Worm (Caenorhabditis elegans): ENCODE results near the gene uba-1.

uba-1 gene

ce11 chrIV:10009536-10009935 is 14.8 kb upstream of the uba-1 start, which contains the start of gene magu-4:
Gene magu-4 (plus strand): TSS chrIV:10009753.
- TF ChIP-seq zfp-3 (GFP tag; conservative IDR thresholded peaks at IDR 0.05) (no peak), cey-2 (tag; optimal IDR thresholded peaks at IDR 0.05; ENCODE audit: borderline replicate concordance, insufficient read depth) (no peak), daf-16 (GFP tag; optimal IDR thresholded peaks at IDR 0.05) (no peak), daf-16 (tag; optimal IDR thresholded peaks at IDR 0.05) (no peak), aha-1 (tag) (peak; percentile 60), nhr-237 (tag; optimal IDR thresholded peaks at IDR 0.05) (no peak), lir-3 (tag; optimal IDR thresholded peaks at IDR 0.05) (no peak)

ce11 chrIV:10007758-10008157 is 13.0 kb upstream of the uba-1 start:
- peak; percentile 30 for TF ChIP-seq mes-2 (tag; optimal IDR thresholded peaks at IDR 0.05; ENCODE audit: poor library complexity, severe bottlenecking)
- no peak for TF ChIP-seq T26A8.4 (GFP tag; IDR thresholded peaks at IDR 0.05)
- TF ChIP-seq ctbp-1 (GFP tag; IDR thresholded peaks at IDR 0.05), result no peak
- TF ChIP-seq egl-27 (tag; optimal IDR thresholded peaks at IDR 0.05), result no peak
- TF ChIP-seq lin-1 (GFP tag; IDR thresholded peaks at IDR 0.05), result no peak
- TF ChIP-seq mdt-29 (GFP tag; IDR thresholded peaks at IDR 0.05), result no peak
- no peak for TF ChIP-seq ztf-7 (tag; optimal IDR thresholded peaks at IDR 0.05)
- TF ChIP-seq nhr-42 (GFP tag; IDR thresholded peaks at IDR 0.05), result no peak
- TF ChIP-seq T20F7.1 (GFP tag; optimal IDR thresholded peaks at IDR 0.05), result no peak
- TF ChIP-seq nhr-28 (tag; optimal IDR thresholded peaks at IDR 0.05), result peak; percentile 74
- TF ChIP-seq nhr-6 (tag; optimal IDR thresholded peaks at IDR 0.05), result no peak
- TF ChIP-seq daf-12 (tag; optimal IDR thresholded peaks at IDR 0.05), result no peak
- no peak for TF ChIP-seq aly-2 (tag; optimal IDR thresholded peaks at IDR 0.05)
- no peak for TF ChIP-seq snpc-1.2 (GFP tag; IDR thresholded peaks at IDR 0.05)
- no peak for TF ChIP-seq D1046.2 (GFP tag; IDR thresholded peaks at IDR 0.05)
- TF ChIP-seq arid-1 (GFP tag; conservative IDR thresholded peaks at IDR 0.05), result no peak
- no peak for TF ChIP-seq R02D3.7 (tag; optimal IDR thresholded peaks at IDR 0.05)
- TF ChIP-seq hlh-11 (tag; optimal IDR thresholded peaks at IDR 0.05), result peak; percentile 50
- no peak for TF ChIP-seq rbr-2 (tag; optimal IDR thresholded peaks at IDR 0.05)
- no peak for TF ChIP-seq saeg-2 (GFP tag; IDR thresholded peaks at IDR 0.05)
- TF ChIP-seq dve-1 (tag; optimal IDR thresholded peaks at IDR 0.05; ENCODE audit: insufficient read depth), result peak; percentile 46
- TF ChIP-seq zfp-2 (tag; optimal IDR thresholded peaks at IDR 0.05), result no peak
- no peak for TF ChIP-seq ceh-82 (tag; optimal IDR thresholded peaks at IDR 0.05)
- TF ChIP-seq nhr-111 (GFP tag; optimal IDR thresholded peaks at IDR 0.05), result no peak
- no peak for TF ChIP-seq pha-4 (GFP tag; IDR thresholded peaks at IDR 0.05)
- TF ChIP-seq pha-4 (tag; optimal IDR thresholded peaks at IDR 0.05), result peak; percentile 42
- no peak for TF ChIP-seq daf-16 (GFP tag; optimal IDR thresholded peaks at IDR 0.05)
- TF ChIP-seq daf-16 (tag; optimal IDR thresholded peaks at IDR 0.05), result peak; percentile 20
- no peak for TF ChIP-seq daf-8 (GFP tag; IDR thresholded peaks at IDR 0.05)
- no peak for TF ChIP-seq ceh-20 (GFP tag; IDR thresholded peaks at IDR 0.05)
- TF ChIP-seq Y5F2A.4 (GFP tag; optimal IDR thresholded peaks at IDR 0.05), result no peak
- no peak for TF ChIP-seq ama-1 (optimal IDR thresholded peaks at IDR 0.05)
- TF ChIP-seq daf-19 (GFP tag; conservative IDR thresholded peaks at IDR 0.05), result no peak
- no peak for TF ChIP-seq zip-11 (GFP tag; IDR thresholded peaks at IDR 0.05)
- TF ChIP-seq egl-43 (GFP tag; IDR thresholded peaks at IDR 0.05), result no peak
- TF ChIP-seq mxl-2 (GFP tag; conservative IDR thresholded peaks at IDR 0.05), result no peak
- no peak for TF ChIP-seq spr-1 (tag; optimal IDR thresholded peaks at IDR 0.05)
- no peak for TF ChIP-seq lin-38 (GFP tag; IDR thresholded peaks at IDR 0.05)
- TF ChIP-seq F49E8.2 (tag; optimal IDR thresholded peaks at IDR 0.05; ENCODE audit: borderline replicate concordance), result no peak
- peak; percentile 54 for TF ChIP-seq mxl-3 (GFP tag; optimal IDR thresholded peaks at IDR 0.05)
- no peak for TF ChIP-seq set-16 (GFP tag; IDR thresholded peaks at IDR 0.05)
- TF ChIP-seq snpc-4 (tag; optimal IDR thresholded peaks at IDR 0.05), result no peak
- no peak for TF ChIP-seq vab-7 (GFP tag; IDR thresholded peaks at IDR 0.05)
- TF ChIP-seq duxl-1 (tag; optimal IDR thresholded peaks at IDR 0.05; ENCODE audit: poor library complexity), result no peak
- no peak for TF ChIP-seq lim-7 (GFP tag; IDR thresholded peaks at IDR 0.05)
- TF ChIP-seq nhr-77 (tag; optimal IDR thresholded peaks at IDR 0.05), result peak; percentile 5
